Worm (Caenorhabditis elegans): Measurements from ENCODE around the gene C08E8.1.

C08E8.1 gene

DNA sequence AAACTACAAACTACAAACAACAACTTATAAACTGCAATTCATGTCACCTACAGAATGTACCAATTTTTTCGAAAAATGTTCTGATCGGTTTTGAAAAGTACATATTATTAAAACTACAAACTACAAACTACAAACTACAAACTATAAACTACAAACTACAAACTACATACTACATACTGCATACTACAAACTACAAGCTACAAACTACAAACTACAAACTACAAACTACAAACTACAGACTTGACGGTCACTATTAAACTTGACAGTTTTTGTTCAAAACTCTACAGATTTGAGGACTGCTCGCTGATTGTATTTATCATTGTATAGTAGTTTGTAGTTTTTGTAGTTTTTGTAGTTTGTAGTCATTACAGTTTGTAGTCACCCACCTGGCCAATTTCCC is 8.0 kb downstream of the C08E8.1 start:
- TF ChIP-seq nhr-76 (tag; optimal IDR thresholded peaks at IDR 0.05) (no peak), nhr-237 (tag; optimal IDR thresholded peaks at IDR 0.05) (no peak), nhr-28 (tag; optimal IDR thresholded peaks at IDR 0.05) (no peak), blmp-1 (tag; optimal IDR thresholded peaks at IDR 0.05) (no peak), mls-2 (tag; optimal IDR thresholded peaks at IDR 0.05) (no peak), bed-3 (GFP tag; optimal IDR thresholded peaks at IDR 0.05) (no peak), elt-1 (tag; optimal IDR thresholded peaks at IDR 0.05; ENCODE audit: borderline replicate concordance, insufficient read depth) (no peak), ham-2 (GFP tag; optimal IDR thresholded peaks at IDR 0.05) (no peak), ceh-39 (tag; optimal IDR thresholded peaks at IDR 0.05) (no peak), cnd-1 (tag; optimal IDR thresholded peaks at IDR 0.05) (no peak), ztf-11 (tag; optimal IDR thresholded peaks at IDR 0.05) (no peak), nhr-2 (tag; optimal IDR thresholded peaks at IDR 0.05) (no peak), tbx-8 (GFP tag; optimal IDR thresholded peaks at IDR 0.05) (no peak), ceh-83 (GFP tag; optimal IDR thresholded peaks at IDR 0.05) (no peak), unc-120 (tag; optimal IDR thresholded peaks at IDR 0.05; ENCODE audit: poor library complexity, severe bottlenecking) (no peak), nhr-12 (tag; optimal IDR thresholded peaks at IDR 0.05) (no peak), ceh-43 (GFP tag; optimal IDR thresholded peaks at IDR 0.05) (no peak), flh-1 (GFP tag; optimal IDR thresholded peaks at IDR 0.05) (no peak)

DNA sequence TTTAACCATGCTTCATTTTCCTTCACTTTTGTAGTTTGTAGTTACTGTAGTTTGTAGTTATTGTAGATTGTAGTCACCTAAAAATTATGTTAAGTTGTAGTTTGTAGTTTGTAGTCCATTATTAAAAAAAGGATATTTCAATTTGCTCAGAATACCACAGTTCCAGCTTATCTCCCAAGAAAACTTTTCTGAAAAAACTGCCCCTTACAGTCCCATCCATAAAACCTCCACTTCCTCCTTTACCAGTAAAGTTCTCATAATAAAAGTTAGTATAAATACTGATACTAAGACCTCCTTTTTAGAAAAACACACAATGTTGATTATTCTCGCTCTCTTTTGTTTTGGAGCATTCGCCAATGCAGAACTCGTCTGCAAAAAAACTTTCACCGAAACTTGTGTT is 11.6 kb downstream of the C08E8.1 start, which contains the start of gene C08E8.11:
Gene C08E8.11, plus strand, starts transcription at position 301 of the 400 bp plus-strand sequence.
- no peak for TF ChIP-seq hlh-1 (tag; optimal IDR thresholded peaks at IDR 0.05)
- TF ChIP-seq pha-4 (tag; optimal IDR thresholded peaks at IDR 0.05): no peak
- no peak for TF ChIP-seq ceh-39 (tag; optimal IDR thresholded peaks at IDR 0.05)
- no peak for TF ChIP-seq nhr-2 (tag; optimal IDR thresholded peaks at IDR 0.05)
- no peak for TF ChIP-seq elt-3 (tag; optimal IDR thresholded peaks at IDR 0.05)
- no peak for TF ChIP-seq unc-39 (tag; optimal IDR thresholded peaks at IDR 0.05)
- TF ChIP-seq mep-1 (tag; optimal IDR thresholded peaks at IDR 0.05): no peak
- no peak for TF ChIP-seq ceh-83 (GFP tag; optimal IDR thresholded peaks at IDR 0.05)
- TF ChIP-seq lin-32 (GFP tag; optimal IDR thresholded peaks at IDR 0.05): no peak
- TF ChIP-seq flh-1 (GFP tag; optimal IDR thresholded peaks at IDR 0.05): no peak
- no peak for TF ChIP-seq sptf-1 (tag; optimal IDR thresholded peaks at IDR 0.05)
- no peak for TF ChIP-seq sem-2 (GFP tag; optimal IDR thresholded peaks at IDR 0.05)
- no peak for TF ChIP-seq blmp-1 (tag; optimal IDR thresholded peaks at IDR 0.05)
- no peak for TF ChIP-seq tbx-8 (GFP tag; optimal IDR thresholded peaks at IDR 0.05)
- no peak for TF ChIP-seq drap-1 (GFP tag; optimal IDR thresholded peaks at IDR 0.05)
- TF ChIP-seq nhr-12 (tag; optimal IDR thresholded peaks at IDR 0.05): no peak
- no peak for TF ChIP-seq lin-13 (tag; optimal IDR thresholded peaks at IDR 0.05)
- no peak for TF ChIP-seq nhr-76 (tag; optimal IDR thresholded peaks at IDR 0.05)
- no peak for TF ChIP-seq ztf-11 (tag; optimal IDR thresholded peaks at IDR 0.05)

DNA sequence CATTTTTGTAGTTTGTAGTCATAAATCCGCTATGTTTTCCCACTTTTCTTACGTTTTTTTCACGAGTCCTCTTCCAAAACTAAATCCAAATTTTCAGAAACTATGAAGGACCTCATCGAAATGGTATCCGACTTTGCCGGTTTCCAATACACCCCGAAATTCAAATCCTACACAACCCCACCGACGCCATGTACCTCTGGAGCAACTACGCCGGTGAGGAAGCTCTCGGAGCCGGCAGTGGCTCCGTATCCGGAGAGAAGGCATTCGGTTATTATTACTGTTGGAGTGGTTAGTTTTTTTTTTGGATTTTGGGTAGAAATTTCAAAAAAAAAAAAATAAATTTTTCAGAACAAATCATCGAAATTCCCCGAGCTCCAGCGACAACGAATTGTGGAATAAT is 12.3 kb downstream of the C08E8.1 start, which contains the start of gene C08E8.3:
Gene C08E8.3, plus strand, starts transcription at position 84 of the 400 bp plus-strand sequence.
- TF ChIP-seq bed-3 (GFP tag; optimal IDR thresholded peaks at IDR 0.05) (no peak), unc-120 (tag; optimal IDR thresholded peaks at IDR 0.05; ENCODE audit: poor library complexity, severe bottlenecking) (no peak), ceh-39 (tag; optimal IDR thresholded peaks at IDR 0.05) (no peak), tbx-8 (GFP tag; optimal IDR thresholded peaks at IDR 0.05) (no peak), nhr-12 (tag; optimal IDR thresholded peaks at IDR 0.05) (no peak), drap-1 (GFP tag; optimal IDR thresholded peaks at IDR 0.05) (no peak), lin-32 (GFP tag; optimal IDR thresholded peaks at IDR 0.05) (no peak), elt-3 (tag; optimal IDR thresholded peaks at IDR 0.05) (no peak), ztf-11 (tag; optimal IDR thresholded peaks at IDR 0.05) (no peak), ceh-83 (GFP tag; optimal IDR thresholded peaks at IDR 0.05) (no peak), M03D4.4 (tag; optimal IDR thresholded peaks at IDR 0.05) (no peak), nhr-76 (tag; optimal IDR thresholded peaks at IDR 0.05) (no peak), nhr-2 (tag; optimal IDR thresholded peaks at IDR 0.05) (no peak), ces-1 (GFP tag; optimal IDR thresholded peaks at IDR 0.05) (no peak), snpc-4 (tag; optimal IDR thresholded peaks at IDR 0.05) (no peak), nhr-237 (tag; optimal IDR thresholded peaks at IDR 0.05) (no peak), lin-13 (tag; optimal IDR thresholded peaks at IDR 0.05) (no peak), blmp-1 (tag; optimal IDR thresholded peaks at IDR 0.05) (no peak)

DNA sequence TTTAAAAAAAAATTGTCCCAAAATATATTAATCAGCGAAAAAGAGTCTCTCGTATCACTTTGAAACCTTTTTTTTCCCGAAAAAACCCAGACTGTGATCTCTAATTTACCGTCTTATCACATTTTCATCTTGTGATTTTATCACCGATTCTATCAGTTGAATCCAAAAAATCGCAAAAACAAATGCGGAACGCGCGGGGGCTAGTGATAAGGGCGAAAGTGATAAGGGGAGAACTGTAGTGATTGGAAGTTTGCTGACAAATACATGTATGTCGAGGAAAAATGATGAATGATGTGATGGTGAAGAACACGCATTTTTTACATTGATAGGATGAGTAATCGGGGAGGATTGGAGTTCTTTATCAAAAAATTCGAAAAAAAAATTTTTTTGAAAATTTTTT is 16.2 kb downstream of the C08E8.1 start:
- TF ChIP-seq elt-3 (tag; optimal IDR thresholded peaks at IDR 0.05) (peak; percentile 30), ces-1 (GFP tag; optimal IDR thresholded peaks at IDR 0.05) (no peak)

DNA sequence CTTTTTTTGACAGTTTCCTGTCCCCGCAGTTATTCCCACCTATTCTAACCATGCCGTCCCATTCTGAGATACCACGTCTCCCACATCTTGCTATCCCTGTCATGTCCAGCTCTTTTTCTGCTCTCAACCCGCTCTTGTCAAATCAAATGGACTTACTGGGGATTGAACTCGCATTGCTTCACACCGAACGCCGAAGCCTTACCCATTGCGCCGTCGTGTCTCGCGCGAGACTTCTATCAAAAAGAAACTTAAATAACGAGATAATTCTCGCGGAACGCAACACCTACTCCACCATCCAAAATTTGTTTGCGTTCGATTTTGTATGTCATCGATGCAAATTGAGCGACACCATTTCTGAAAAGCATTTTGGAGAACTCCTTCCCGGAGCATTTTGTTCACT is 18.1 kb downstream of the C08E8.1 start:
- TF ChIP-seq blmp-1 (tag; optimal IDR thresholded peaks at IDR 0.05): no peak
- no peak for TF ChIP-seq ceh-39 (tag; optimal IDR thresholded peaks at IDR 0.05)
- TF ChIP-seq mep-1 (tag; optimal IDR thresholded peaks at IDR 0.05): no peak
- no peak for TF ChIP-seq lin-32 (GFP tag; optimal IDR thresholded peaks at IDR 0.05)
- no peak for TF ChIP-seq zip-8 (tag; optimal IDR thresholded peaks at IDR 0.05)
- TF ChIP-seq unc-62 (GFP tag; optimal IDR thresholded peaks at IDR 0.05): no peak
- no peak for TF ChIP-seq nhr-2 (tag; optimal IDR thresholded peaks at IDR 0.05)
- TF ChIP-seq ces-1 (GFP tag; optimal IDR thresholded peaks at IDR 0.05): no peak
- no peak for TF ChIP-seq unc-39 (tag; optimal IDR thresholded peaks at IDR 0.05)
- TF ChIP-seq tbx-8 (GFP tag; optimal IDR thresholded peaks at IDR 0.05): no peak
- TF ChIP-seq ham-2 (GFP tag; optimal IDR thresholded peaks at IDR 0.05): no peak
- no peak for TF ChIP-seq unc-120 (tag; optimal IDR thresholded peaks at IDR 0.05; ENCODE audit: poor library complexity, severe bottlenecking)
- TF ChIP-seq mls-2 (tag; optimal IDR thresholded peaks at IDR 0.05): no peak
- no peak for TF ChIP-seq nhr-12 (tag; optimal IDR thresholded peaks at IDR 0.05)
- no peak for TF ChIP-seq ceh-43 (GFP tag; optimal IDR thresholded peaks at IDR 0.05)
